Worm (Caenorhabditis elegans) whole organism, late embryonic: ENCODE results near the gene sru-16.

Source experiments
- K09A11.1 ChIP-seq: sonication (generic microtip); optimal IDR thresholded peaks from 2 replicates; lab custom pipeline; 2017; ENCODE audit warnings: antibody characterized with exemption, mild to moderate bottlenecking, missing genetic modification characterization, missing compliant biosample characterization; ENCODE audit not compliant: insufficient read depth
- ceh-24 ChIP-seq: sonication (generic microtip); optimal IDR thresholded peaks from 2 replicates; lab custom pipeline; 2016; ENCODE audit warnings: mild to moderate bottlenecking, missing genetic modification characterization, missing compliant biosample characterization
- ceh-30 ChIP-seq: fragments of 150-350 bp; optimal IDR thresholded peaks from 2 replicates; lab custom pipeline; 2014; ENCODE audit warnings: missing biosample characterization, missing genetic modification characterization
- elt-2 ChIP-seq: sonication (generic microtip); optimal IDR thresholded peaks from 2 replicates; lab custom pipeline; 2016; ENCODE audit warnings: missing genetic modification reagents, missing genetic modification characterization, missing compliant biosample characterization
- hlh-30 ChIP-seq: sonication (generic microtip); optimal IDR thresholded peaks from 2 replicates; lab custom pipeline; 2017; ENCODE audit warnings: antibody characterized with exemption, missing genetic modification characterization, missing compliant biosample characterization; ENCODE audit not compliant: insufficient read depth
- hlh-8 ChIP-seq: sonication (generic microtip); optimal IDR thresholded peaks from 2 replicates; lab custom pipeline; 2016; ENCODE audit warnings: missing genotype, missing genetic modification characterization, missing compliant biosample characterization
- lin-11 ChIP-seq: fragments of 200-800 bp; sonication (Bioruptor generic); optimal IDR thresholded peaks from 2 replicates; lab custom pipeline; 2018; ENCODE audit warnings: mild to moderate bottlenecking, missing genetic modification characterization, missing compliant biosample characterization
- pag-3 ChIP-seq: sonication (generic microtip); optimal IDR thresholded peaks from 2 replicates; lab custom pipeline; 2016; ENCODE audit warnings: missing compliant biosample characterization, missing genetic modification characterization, borderline replicate concordance
- pha-2 ChIP-seq: sonication (generic microtip); optimal IDR thresholded peaks from 2 replicates; lab custom pipeline; 2017; ENCODE audit warnings: mild to moderate bottlenecking, missing genetic modification characterization, missing compliant biosample characterization

sru-16 gene

ce11 chrIV:13619203-13619602, 40.1 kb downstream of the sru-16 start, which contains the start of gene C08F11.3:
Gene C08F11.3, plus strand, starts transcription at chrIV:13619503.
- TF ChIP-seq elt-2 (no peak), lin-11 (tag; lab: Kevin White, UChicago) (no peak), K09A11.1 (tag; lab: Kevin White, UChicago) (no peak), hlh-30 (tag; lab: Kevin White, UChicago) (no peak)

DNA sequence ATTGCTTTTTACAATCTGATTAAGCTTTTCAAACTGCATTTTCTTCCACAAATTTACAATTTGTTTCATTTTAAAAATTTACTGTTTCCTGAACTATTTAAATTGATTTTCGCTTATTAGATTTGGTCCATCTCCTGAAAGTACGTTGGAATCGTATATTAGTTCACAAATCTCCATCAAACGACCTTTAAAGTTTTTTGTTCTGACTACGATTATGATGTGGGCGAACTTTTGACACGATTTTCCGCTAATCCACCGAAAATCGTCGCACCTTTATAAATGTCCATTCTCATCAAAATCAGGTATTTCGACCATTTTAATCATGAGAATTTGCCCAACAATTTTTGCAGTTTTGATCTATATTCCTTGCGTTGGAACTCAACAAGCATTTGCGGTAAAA, 44.5 kb downstream of the sru-16 start, which contains the start of gene C08F11.1:
Gene C08F11.1 (plus strand): TSS at position 301 of the 400 bp plus-strand sequence.
- TF ChIP-seq ceh-24 (tag; lab: Kevin White, UChicago) (no peak), hlh-8 (tag; lab: Kevin White, UChicago) (no peak), ceh-30 (tag; lab: Kevin White, UChicago) (no peak)
- TF ChIP-seq, all 69 proteins: peak for 0

ce11 chrIV:13626469-13626868, 47.4 kb downstream of the sru-16 start, which contains the start of gene sru-21:
Gene sru-21, plus strand, starts transcription at chrIV:13626769.
- no peak for TF ChIP-seq pag-3
- TF ChIP-seq lin-11 (tag; lab: Kevin White, UChicago), result no peak
- TF ChIP-seq pha-2 (tag; lab: Kevin White, UChicago), result no peak
